Fruit fly (Drosophila melanogaster) S2 (cell line): ENCODE results near the gene Dpm2.

Experiments
- CG8478 ChIP-seq: fragments of >200 bp; optimal IDR thresholded peaks from 2 replicates; lab custom pipeline; 2018
- CTCF ChIP-seq, 2 experiments: fragments of >200 bp; optimal IDR thresholded peaks; 2 replicates each; lab custom pipeline; 2018

DNA sequence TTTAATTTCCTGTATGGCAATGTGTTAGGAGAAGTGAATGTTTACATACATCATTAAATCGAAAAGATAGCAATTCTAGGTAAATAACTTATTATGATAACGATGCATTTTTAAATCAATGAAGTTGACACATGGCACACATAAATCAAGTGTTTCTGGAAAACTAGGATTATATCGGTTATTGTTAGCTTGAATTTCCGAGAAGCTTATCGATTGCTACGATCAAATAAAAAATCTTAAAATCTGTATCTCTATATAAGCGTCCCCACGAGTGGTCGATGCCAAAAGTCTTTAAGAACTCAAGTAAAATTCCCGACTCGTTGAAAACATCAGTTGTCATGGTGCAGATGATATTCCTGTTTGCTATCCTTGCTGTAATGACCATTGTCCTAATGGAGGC lies 4.7 kb upstream of the Dpm2 start, which contains the start of gene Drsl3:
- TF ChIP-seq CG8478 (lab: Kevin White, UChicago) (no peak), CTCF (optimal IDR thresholded peaks at IDR 0.05; lab: Kevin White, UChicago) (no peak)
